ENCODE assay signal across 4 fruit fly cellular contexts in the genomic region with DNA sequence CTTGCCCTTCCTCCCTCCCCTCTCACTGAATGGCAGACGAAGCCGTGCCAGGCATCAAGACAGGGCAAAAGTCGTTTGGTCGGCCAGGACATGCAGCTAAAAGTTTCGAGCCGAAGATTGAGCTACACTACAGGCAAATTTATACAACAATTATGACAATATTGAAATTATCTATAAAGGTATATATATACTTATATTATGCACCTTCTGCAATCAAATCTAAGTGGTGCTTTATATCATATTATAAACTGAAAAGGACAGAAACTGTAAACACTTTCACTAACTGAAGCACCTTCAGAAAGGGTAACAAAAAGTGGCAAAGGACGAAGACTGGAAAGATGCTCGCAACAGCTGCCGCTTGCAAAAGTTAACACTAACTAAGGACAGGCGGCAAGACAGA.
TF ChIP-seq lines count a peak whose summit lies in the region.

No protein-coding gene starts in this region.

- TF ChIP-seq CTCF in whole organism, embryonic (GFP tag; optimal IDR thresholded peaks at IDR 0.05; lab: Kevin White, UChicago), result no peak

TF ChIP-seq in whole organism, embryonic, 481 proteins besides CTCF, POLR2A, EP300 and RAD21 (continues in another document):
- no peak for TF ChIP-seq gcm (GFP tag; optimal IDR thresholded peaks at IDR 0.05; lab: Kevin White, UChicago)
- TF ChIP-seq da (GFP tag; optimal IDR thresholded peaks at IDR 0.05; lab: Kevin White, UChicago), result no peak
- no peak for TF ChIP-seq CG17186 (GFP tag; optimal IDR thresholded peaks at IDR 0.05; lab: Kevin White, UChicago)
- no peak for TF ChIP-seq Dek (tag; optimal IDR thresholded peaks at IDR 0.05; lab: Kevin White, UChicago)
- TF ChIP-seq CG31365 (tag; optimal IDR thresholded peaks at IDR 0.05; lab: Kevin White, UChicago), result no peak
- TF ChIP-seq Adf1 (GFP tag; IDR thresholded peaks at IDR 0.05; lab: Robert Waterston, UW), result no peak
- TF ChIP-seq gt (GFP tag; IDR thresholded peaks at IDR 0.05; lab: Robert Waterston, UW), result no peak
- TF ChIP-seq CG14710 (tag; optimal IDR thresholded peaks at IDR 0.05; lab: Kevin White, UChicago), result peak; percentile 17
- no peak for TF ChIP-seq CG2120 (GFP tag; optimal IDR thresholded peaks at IDR 0.05; lab: Kevin White, UChicago)
- no peak for TF ChIP-seq Bgb (GFP tag; IDR thresholded peaks at IDR 0.05; lab: Robert Waterston, UW; ENCODE audit: partially characterized antibody)
- TF ChIP-seq chm (GFP tag; IDR thresholded peaks at IDR 0.05; lab: Robert Waterston, UW), result no peak
- no peak for TF ChIP-seq D19B (GFP tag; optimal IDR thresholded peaks at IDR 0.05; lab: Kevin White, UChicago)
- no peak for TF ChIP-seq CG11456 (GFP tag; IDR thresholded peaks at IDR 0.05; lab: Robert Waterston, UW)
- no peak for TF ChIP-seq CG10147 (GFP tag; optimal IDR thresholded peaks at IDR 0.05; lab: Kevin White, UChicago)
- no peak for TF ChIP-seq CG18476 (GFP tag; optimal IDR thresholded peaks at IDR 0.05; lab: Kevin White, UChicago)
- no peak for TF ChIP-seq CG15011 (GFP tag; optimal IDR thresholded peaks at IDR 0.05; lab: Kevin White, UChicago)
- no peak for TF ChIP-seq dati (GFP tag; IDR thresholded peaks at IDR 0.05; lab: Robert Waterston, UW)
- TF ChIP-seq Elba2 (GFP tag; optimal IDR thresholded peaks at IDR 0.05; lab: Kevin White, UChicago), result no peak
- TF ChIP-seq CG12155 (GFP tag; optimal IDR thresholded peaks at IDR 0.05; lab: Kevin White, UChicago), result no peak
- TF ChIP-seq CG18764 (GFP tag; optimal IDR thresholded peaks at IDR 0.05; lab: Kevin White, UChicago), result no peak
- no peak for TF ChIP-seq dimm (GFP tag; IDR thresholded peaks at IDR 0.05; lab: Robert Waterston, UW)
- TF ChIP-seq zf30C (GFP tag; optimal IDR thresholded peaks at IDR 0.05; lab: Kevin White, UChicago), result no peak
- no peak for TF ChIP-seq Camta (GFP tag; optimal IDR thresholded peaks at IDR 0.05; lab: Kevin White, UChicago)

TF ChIP-seq in whole organism, prepupa, 60 proteins besides CTCF, POLR2A, EP300 and RAD21 (continues in another document):
- no peak for TF ChIP-seq CG7368 (GFP tag; optimal IDR thresholded peaks at IDR 0.05; lab: Kevin White, UChicago)
- peak; percentile 19 for TF ChIP-seq CG3032 (tag; optimal IDR thresholded peaks at IDR 0.05; lab: Kevin White, UChicago)
- TF ChIP-seq CG4318 (GFP tag; optimal IDR thresholded peaks at IDR 0.05; lab: Kevin White, UChicago), result no peak
- TF ChIP-seq vri (GFP tag; optimal IDR thresholded peaks at IDR 0.05; lab: Kevin White, UChicago), result no peak
- TF ChIP-seq CG6792 (GFP tag; optimal IDR thresholded peaks at IDR 0.05; lab: Kevin White, UChicago), result peak; percentile 8
- TF ChIP-seq dac (GFP tag; optimal IDR thresholded peaks at IDR 0.05; lab: Kevin White, UChicago), result no peak
- TF ChIP-seq Sox102F (GFP tag; optimal IDR thresholded peaks at IDR 0.05; lab: Kevin White, UChicago), result no peak
- no peak for TF ChIP-seq Ets21C (GFP tag; optimal IDR thresholded peaks at IDR 0.05; lab: Kevin White, UChicago)
- peak; percentile 48 for TF ChIP-seq Ets96B (tag; optimal IDR thresholded peaks at IDR 0.05; lab: Kevin White, UChicago)
- no peak for TF ChIP-seq CG6163 (GFP tag; IDR thresholded peaks at IDR 0.05; lab: Robert Waterston, UW)
- TF ChIP-seq Gug (GFP tag; IDR thresholded peaks at IDR 0.05; lab: Robert Waterston, UW), result no peak
- no peak for TF ChIP-seq Blimp-1 (GFP tag; optimal IDR thresholded peaks at IDR 0.05; lab: Kevin White, UChicago)
- TF ChIP-seq cyc (GFP tag; optimal IDR thresholded peaks at IDR 0.05; lab: Kevin White, UChicago), result no peak
- peak; percentile 13 for TF ChIP-seq achi (GFP tag; optimal IDR thresholded peaks at IDR 0.05; lab: Kevin White, UChicago)
- TF ChIP-seq salr (GFP tag; optimal IDR thresholded peaks at IDR 0.05; lab: Kevin White, UChicago), result no peak
- peak; percentile 30 for TF ChIP-seq CG32006 (GFP tag; optimal IDR thresholded peaks at IDR 0.05; lab: Kevin White, UChicago)
- no peak for TF ChIP-seq fkh (GFP tag; optimal IDR thresholded peaks at IDR 0.05; lab: Kevin White, UChicago)
- no peak for TF ChIP-seq CG8632 (GFP tag; optimal IDR thresholded peaks at IDR 0.05; lab: Kevin White, UChicago)
- no peak for TF ChIP-seq CG34406 (GFP tag; optimal IDR thresholded peaks at IDR 0.05; lab: Kevin White, UChicago)
- TF ChIP-seq Eip78C (GFP tag; lab: Kevin White, UChicago), result peak; percentile 62
- no peak for TF ChIP-seq spab (GFP tag; optimal IDR thresholded peaks at IDR 0.05; lab: Kevin White, UChicago)
- TF ChIP-seq CG8319 (GFP tag; optimal IDR thresholded peaks at IDR 0.05; lab: Kevin White, UChicago), result no peak
- TF ChIP-seq CG8119 (GFP tag; IDR thresholded peaks at IDR 0.05; lab: Robert Waterston, UW), result 0 out of 3 replicates have a peak, but pooled peaks have one; percentile 27
- no peak for TF ChIP-seq eg (GFP tag; IDR thresholded peaks at IDR 0.05; lab: Robert Waterston, UW)

TF ChIP-seq in whole organism, pupa, 21 proteins besides CTCF, POLR2A, EP300 and RAD21:
- no peak for TF ChIP-seq gl (tag; optimal IDR thresholded peaks at IDR 0.05; lab: Kevin White, UChicago)
- TF ChIP-seq rn (GFP tag; IDR thresholded peaks at IDR 0.05; lab: Robert Waterston, UW), result no peak
- TF ChIP-seq Ets98B (GFP tag; IDR thresholded peaks at IDR 0.05; lab: Robert Waterston, UW), result no peak
- TF ChIP-seq fd96Ca (GFP tag; IDR thresholded peaks at IDR 0.05; lab: Robert Waterston, UW), result no peak
- no peak for TF ChIP-seq D1 (tag; optimal IDR thresholded peaks at IDR 0.05; lab: Kevin White, UChicago)
- peak; percentile 59 for TF ChIP-seq CG8159 (tag; optimal IDR thresholded peaks at IDR 0.05; lab: Kevin White, UChicago)
- TF ChIP-seq CG14655 (GFP tag; optimal IDR thresholded peaks at IDR 0.05; lab: Kevin White, UChicago), result peak; percentile 21
- TF ChIP-seq CG34367 (tag; optimal IDR thresholded peaks at IDR 0.05; lab: Kevin White, UChicago), result peak; percentile 15
- peak; percentile 26 for TF ChIP-seq CG17806 (tag; optimal IDR thresholded peaks at IDR 0.05; lab: Kevin White, UChicago)
- no peak for TF ChIP-seq CG12605 (GFP tag; IDR thresholded peaks at IDR 0.05; lab: Robert Waterston, UW)
- no peak for TF ChIP-seq CG10348 (GFP tag; IDR thresholded peaks at IDR 0.05; lab: Robert Waterston, UW)
- TF ChIP-seq Pif1A (GFP tag; optimal IDR thresholded peaks at IDR 0.05; lab: Kevin White, UChicago), result no peak
- no peak for TF ChIP-seq CG13204 (GFP tag; optimal IDR thresholded peaks at IDR 0.05; lab: Kevin White, UChicago)
- TF ChIP-seq CG9948 (tag; optimal IDR thresholded peaks at IDR 0.05; lab: Kevin White, UChicago), result peak; percentile 21
- TF ChIP-seq CG15710 (tag; optimal IDR thresholded peaks at IDR 0.05; lab: Kevin White, UChicago), result peak; percentile 21
- no peak for TF ChIP-seq CG4496 (GFP tag; IDR thresholded peaks at IDR 0.05; lab: Robert Waterston, UW)
- TF ChIP-seq CG32121 (GFP tag; IDR thresholded peaks at IDR 0.05; lab: Robert Waterston, UW), result no peak
- TF ChIP-seq Snoo (tag; optimal IDR thresholded peaks at IDR 0.05; lab: Kevin White, UChicago), result no peak
- TF ChIP-seq CG8301 (tag; optimal IDR thresholded peaks at IDR 0.05; lab: Kevin White, UChicago), result no peak
- TF ChIP-seq Pif1B (GFP tag; optimal IDR thresholded peaks at IDR 0.05; lab: Kevin White, UChicago), result no peak
- no peak for TF ChIP-seq EcR (GFP tag; optimal IDR thresholded peaks at IDR 0.05; lab: Kevin White, UChicago)

TF ChIP-seq in whole organism, wandering third instar larva, 38 proteins besides CTCF, POLR2A, EP300 and RAD21:
- TF ChIP-seq CG9705 (GFP tag; optimal IDR thresholded peaks at IDR 0.05; lab: Kevin White, UChicago) (no peak), Dfd (GFP tag; optimal IDR thresholded peaks at IDR 0.05; lab: Kevin White, UChicago) (no peak), Dif (GFP tag; optimal IDR thresholded peaks at IDR 0.05; lab: Kevin White, UChicago; ENCODE audit: partially characterized antibody) (no peak), HLH106 (tag; optimal IDR thresholded peaks at IDR 0.05; lab: Kevin White, UChicago) (peak; percentile 0)

Comparison
In these comparisons a context has a peak if more than half of its experiments do, and no peak if none do; other contexts are left out.
1. Of the 7 proteins assayed by ChIP-seq in both whole organism, embryonic and whole organism, prepupa: peak only in whole organism, embryonic: Blimp-1 and Sox102F; only in whole organism, prepupa: none; in both: none; in neither: 5.